Worm (Caenorhabditis elegans): ENCODE results near the gene dpy-7.

The dpy-7 gene

DNA sequence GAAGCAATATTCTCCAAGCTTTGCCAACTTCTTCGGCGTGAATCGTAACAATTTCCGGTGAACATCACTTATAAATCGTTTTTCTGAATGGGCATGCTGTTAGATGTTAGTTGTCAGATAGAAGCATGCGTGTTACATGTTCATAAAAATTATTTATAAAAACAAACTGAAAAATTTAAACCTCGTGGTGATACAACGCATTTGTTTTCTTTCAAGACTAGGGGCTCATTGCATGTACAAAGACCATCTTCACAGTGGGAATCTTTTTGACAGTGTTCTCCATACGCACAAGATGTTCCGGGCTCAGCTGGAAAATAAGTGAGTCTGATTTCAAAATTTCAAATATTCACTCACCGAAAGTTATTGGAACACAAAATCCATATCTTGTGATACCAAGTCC, 24.9 kb downstream of the dpy-7 start:
- no peak for TF ChIP-seq unc-62 (GFP tag; optimal IDR thresholded peaks at IDR 0.05)

DNA sequence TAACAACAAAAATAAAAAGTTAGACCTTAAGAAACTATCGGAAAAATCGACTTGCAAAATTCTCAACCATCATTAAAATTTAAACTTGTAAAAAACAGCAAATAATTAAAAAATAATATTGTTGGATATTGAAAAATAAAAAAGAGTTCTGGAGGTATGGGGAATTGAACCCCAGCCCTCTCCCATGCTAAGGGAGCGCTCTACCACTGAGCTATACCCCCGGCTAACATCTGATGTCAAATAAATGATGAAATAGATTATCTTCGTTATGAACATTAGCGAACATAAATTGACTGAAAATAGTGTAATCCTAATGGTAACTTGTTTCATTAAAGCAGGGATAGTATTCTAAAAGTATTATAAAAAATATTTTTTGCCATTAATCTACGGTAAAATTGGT, 30.5 kb downstream of the dpy-7 start:
- no peak for TF ChIP-seq unc-62 (GFP tag; optimal IDR thresholded peaks at IDR 0.05)

ce11 chrX:7506533-7506932, 31.1 kb downstream of the dpy-7 start, which contains the start of gene lgc-11:
TSS of gene lgc-11 (minus strand) at chrX:7506633.
- TF ChIP-seq unc-62 (GFP tag; optimal IDR thresholded peaks at IDR 0.05), result no peak

- TF ChIP-seq unc-62 (GFP tag; optimal IDR thresholded peaks at IDR 0.05), result no peak
Measured at ce11 chrX:7502807-7503206, 34.8 kb downstream of the dpy-7 start, which contains the start of gene F48E3.6. TSS of gene F48E3.6 (minus strand) at chrX:7502907.

DNA sequence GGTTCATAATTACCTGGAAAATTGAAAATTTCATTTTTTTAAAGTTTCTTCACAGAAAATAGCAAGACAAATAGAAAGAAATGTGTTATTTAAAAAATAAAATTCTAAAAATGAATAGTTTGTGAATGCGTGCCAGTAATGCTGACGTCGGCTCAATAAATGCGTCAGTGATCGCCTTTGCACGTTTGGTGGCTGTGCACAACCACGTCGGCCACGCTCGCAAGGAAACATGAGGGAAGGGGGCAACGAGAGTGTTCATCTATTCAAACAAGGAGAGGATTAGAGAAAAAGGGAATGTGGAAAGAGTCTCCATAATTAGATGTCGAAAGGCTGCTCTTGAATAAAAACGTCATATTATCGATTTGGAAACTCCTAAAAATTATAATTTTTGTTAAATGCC, 36.6 kb downstream of the dpy-7 start, which contains the start of gene uggt-1:
TSS of gene uggt-1 (minus strand) at position 13 of the 400 bp plus-strand sequence.
- no peak for TF ChIP-seq unc-62 (GFP tag; optimal IDR thresholded peaks at IDR 0.05)

- TF ChIP-seq unc-62 (GFP tag; optimal IDR thresholded peaks at IDR 0.05), result no peak
Measured at ce11 chrX:7495491-7495890, 42.1 kb downstream of the dpy-7 start, which contains the start of gene try-14. TSS of gene try-14 (minus strand) at chrX:7495591.

- TF ChIP-seq unc-62 (GFP tag; optimal IDR thresholded peaks at IDR 0.05), result no peak
Measured at ce11 chrX:7493020-7493419, 44.6 kb downstream of the dpy-7 start, which contains the start of gene F48E3.2. TSS of gene F48E3.2 (minus strand) at chrX:7493120.

ce11 chrX:7491521-7491920, 46.1 kb downstream of the dpy-7 start:
- TF ChIP-seq unc-62 (GFP tag; optimal IDR thresholded peaks at IDR 0.05), result no peak
